Fruit fly (Drosophila melanogaster): ENCODE measurements around the gene CG9759.

Gene CG9759

dm6 chr3R:13647734-13648541 lies 38.9 kb upstream of the CG9759 start (continued):
- TF ChIP-seq ap (GFP tag; IDR thresholded peaks at IDR 0.05) (no peak), insv (GFP tag; optimal IDR thresholded peaks at IDR 0.05) (peak in 1 of 2 experiments; percentile 60), Trl (optimal IDR thresholded peaks at IDR 0.05) (peak; percentile 46 to 71), Trl (GFP tag; optimal IDR thresholded peaks at IDR 0.05) (no peak), CG30431 (GFP tag; optimal IDR thresholded peaks at IDR 0.05) (no peak), ato (GFP tag; IDR thresholded peaks at IDR 0.05; ENCODE audit: partially characterized antibody) (no peak), Asciz (GFP tag; optimal IDR thresholded peaks at IDR 0.05) (no peak), crol (GFP tag; IDR thresholded peaks at IDR 0.05) (peak; percentile 61), dati (GFP tag; IDR thresholded peaks at IDR 0.05) (no peak), Lpt (GFP tag; optimal IDR thresholded peaks at IDR 0.05) (no peak), CG15601 (tag; optimal IDR thresholded peaks at IDR 0.05) (no peak), CG31388 (GFP tag; optimal IDR thresholded peaks at IDR 0.05) (no peak), CG10431 (GFP tag; optimal IDR thresholded peaks at IDR 0.05) (no peak), bigmax (GFP tag; optimal IDR thresholded peaks at IDR 0.05) (peak; percentile 95), kni (GFP tag; optimal IDR thresholded peaks at IDR 0.05) (peak; percentile 34), cas (GFP tag; IDR thresholded peaks at IDR 0.05) (no peak), CG6254 (GFP tag; optimal IDR thresholded peaks at IDR 0.05) (no peak), Pdp1 (GFP tag; optimal IDR thresholded peaks at IDR 0.05) (peak in 1 of 2 experiments; percentile 67), corto (GFP tag; optimal IDR thresholded peaks at IDR 0.05) (no peak), Med (GFP tag) (peak; percentile 39)

- no peak for TF ChIP-seq BtbVII (GFP tag; optimal IDR thresholded peaks at IDR 0.05)
- TF ChIP-seq Ets97D (GFP tag; optimal IDR thresholded peaks at IDR 0.05), result peak; percentile 29
- TF ChIP-seq Med (GFP tag), result peak; percentile 28
- TF ChIP-seq chinmo (GFP tag; IDR thresholded peaks at IDR 0.05; ENCODE audit: partially characterized antibody), result 0 out of 4 replicates have a peak, but pooled peaks have one; percentile 72
- TF ChIP-seq dysf (GFP tag; IDR thresholded peaks at IDR 0.05), result no peak
- TF ChIP-seq slbo (GFP tag; IDR thresholded peaks at IDR 0.05), result peak; percentile 27; the same call in 1 of the 2 replicates
- TF ChIP-seq CG14710 (tag; optimal IDR thresholded peaks at IDR 0.05), result peak; percentile 99
- TF ChIP-seq nom (GFP tag; optimal IDR thresholded peaks at IDR 0.05), result peak; percentile 80
- TF ChIP-seq bsh (GFP tag; optimal IDR thresholded peaks at IDR 0.05), result peak in 1 of 2 experiments; percentile 80
- peak; percentile 17 for TF ChIP-seq stwl (tag; optimal IDR thresholded peaks at IDR 0.05)
- TF ChIP-seq Doc3 (GFP tag; IDR thresholded peaks at IDR 0.05; ENCODE audit: partially characterized antibody), result 0 out of 3 replicates have a peak, but pooled peaks have one; percentile 9
- TF ChIP-seq Rfx (GFP tag; IDR thresholded peaks at IDR 0.05), result peak; percentile 30; the same call in 1 of the 2 replicates
- peak; percentile 42 for TF ChIP-seq CG15479 (GFP tag; optimal IDR thresholded peaks at IDR 0.05)
- peak; percentile 91 for TF ChIP-seq phol (tag; optimal IDR thresholded peaks at IDR 0.05)
- peak; percentile 94 for TF ChIP-seq CG17802 (tag; optimal IDR thresholded peaks at IDR 0.05)
- peak; percentile 92 for TF ChIP-seq cg (GFP tag; optimal IDR thresholded peaks at IDR 0.05)
- TF ChIP-seq nerfin-1 (tag; optimal IDR thresholded peaks at IDR 0.05), result peak; percentile 23
- TF ChIP-seq bigmax (GFP tag; optimal IDR thresholded peaks at IDR 0.05), result peak; percentile 45
- no peak for TF ChIP-seq dan (GFP tag; IDR thresholded peaks at IDR 0.05)
- TF ChIP-seq gcm2 (GFP tag; optimal IDR thresholded peaks at IDR 0.05), result no peak
- no peak for TF ChIP-seq tin (GFP tag; optimal IDR thresholded peaks at IDR 0.05)
- TF ChIP-seq rib (GFP tag; IDR thresholded peaks at IDR 0.05), result peak; percentile 39; the same call in 1 of the 2 replicates
- TF ChIP-seq Bdp1 (GFP tag; optimal IDR thresholded peaks at IDR 0.05), result no peak
- peak; percentile 15 for TF ChIP-seq Fer1 (GFP tag; optimal IDR thresholded peaks at IDR 0.05)
- no peak for TF ChIP-seq CG11398 (GFP tag; optimal IDR thresholded peaks at IDR 0.05)
- TF ChIP-seq schlank (tag; optimal IDR thresholded peaks at IDR 0.05), result no peak
- TF ChIP-seq MESR4 (GFP tag; optimal IDR thresholded peaks at IDR 0.05), result peak; percentile 49
- peak; percentile 7 for TF ChIP-seq Hsf (GFP tag; optimal IDR thresholded peaks at IDR 0.05)
These were observed 37.9 kb upstream of the CG9759 start, which contains the start of gene rin for dm6 chr3R:13646729-13647633. Gene rin (plus strand): TSS chr3R:13647004.

Data from whole organism, embryonic.